Worm (Caenorhabditis elegans): ENCODE measurements around the gene T22D1.17.

Gene T22D1.17

DNA sequence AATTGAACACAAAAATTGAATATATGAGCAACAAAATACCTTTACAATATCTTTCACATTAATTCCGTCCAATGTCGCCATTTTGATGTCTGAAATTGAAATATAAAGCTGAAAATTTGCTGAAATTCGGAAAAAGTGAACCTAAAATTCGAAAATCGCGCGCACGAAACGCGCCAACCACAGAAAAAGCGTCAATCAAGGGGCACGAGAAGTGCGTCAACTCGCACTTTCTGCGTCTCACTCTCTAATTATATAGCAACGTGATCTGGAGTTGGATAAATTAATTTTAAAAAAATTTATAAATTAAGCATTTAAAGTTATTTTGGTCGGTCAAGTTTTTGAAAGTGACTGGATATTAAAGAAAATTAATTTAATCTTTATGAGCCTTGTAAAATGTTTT is 13.5 kb downstream of the T22D1.17 start, which contains the start of gene ruvb-2 (continued):
- TF ChIP-seq lin-39 (tag; optimal IDR thresholded peaks at IDR 0.05) (no peak), snpc-1.2 (GFP tag; IDR thresholded peaks at IDR 0.05) (peak; percentile 89), mes-2 (tag; optimal IDR thresholded peaks at IDR 0.05; ENCODE audit: poor library complexity, severe bottlenecking) (no peak), nhr-10 (tag; optimal IDR thresholded peaks at IDR 0.05) (no peak), Y75B8A.6 (GFP tag; IDR thresholded peaks at IDR 0.05) (no peak), F44E2.7 (GFP tag; IDR thresholded peaks at IDR 0.05) (no peak), ceh-32 (tag; optimal IDR thresholded peaks at IDR 0.05; ENCODE audit: poor library complexity) (peak; percentile 23), madf-5 (GFP tag; IDR thresholded peaks at IDR 0.05) (no peak), aly-2 (tag; optimal IDR thresholded peaks at IDR 0.05) (no peak), nhr-28 (tag; optimal IDR thresholded peaks at IDR 0.05) (peak; percentile 40), dmd-9 (GFP tag; IDR thresholded peaks at IDR 0.05) (0 out of 2 replicates have a peak, but pooled peaks have one; percentile 11), nhr-11 (tag; optimal IDR thresholded peaks at IDR 0.05) (peak; percentile 70), nhr-237 (tag; optimal IDR thresholded peaks at IDR 0.05) (no peak), F49E8.2 (tag; optimal IDR thresholded peaks at IDR 0.05; ENCODE audit: borderline replicate concordance) (peak; percentile 26), tag-97 (GFP tag; IDR thresholded peaks at IDR 0.05) (no peak), arid-1 (GFP tag; conservative IDR thresholded peaks at IDR 0.05) (peak; percentile 52; the same call in 1 of the 2 replicates), ceh-20 (GFP tag; IDR thresholded peaks at IDR 0.05) (no peak), ztf-7 (tag; optimal IDR thresholded peaks at IDR 0.05) (peak; percentile 55), ceh-82 (tag; optimal IDR thresholded peaks at IDR 0.05) (no peak), nhr-41 (GFP tag; IDR thresholded peaks at IDR 0.05) (no peak), ctbp-1 (GFP tag; IDR thresholded peaks at IDR 0.05) (peak; percentile 57; the same call in 1 of the 2 replicates), vab-7 (GFP tag; IDR thresholded peaks at IDR 0.05) (no peak), jun-1 (tag; optimal IDR thresholded peaks at IDR 0.05) (peak; percentile 11), set-16 (GFP tag; IDR thresholded peaks at IDR 0.05) (no peak), Y5F2A.4 (GFP tag; optimal IDR thresholded peaks at IDR 0.05) (no peak), F26F4.8 (GFP tag; conservative IDR thresholded peaks at IDR 0.05) (no peak), ZK546.5 (tag; optimal IDR thresholded peaks at IDR 0.05) (no peak), nhr-6 (tag; optimal IDR thresholded peaks at IDR 0.05) (peak; percentile 81), spr-1 (tag; optimal IDR thresholded peaks at IDR 0.05) (peak; percentile 38), rbr-2 (tag; optimal IDR thresholded peaks at IDR 0.05) (peak; percentile 85), dmd-6 (GFP tag; IDR thresholded peaks at IDR 0.05) (peak; percentile 70), zip-11 (GFP tag; IDR thresholded peaks at IDR 0.05) (no peak), ama-1 (optimal IDR thresholded peaks at IDR 0.05) (no peak), ZK337.2 (GFP tag; IDR thresholded peaks at IDR 0.05) (no peak), lim-7 (GFP tag; IDR thresholded peaks at IDR 0.05) (no peak), lsy-2 (tag; optimal IDR thresholded peaks at IDR 0.05) (peak; percentile 6 to 93), attf-4 (tag; optimal IDR thresholded peaks at IDR 0.05) (no peak), mdt-29 (GFP tag; IDR thresholded peaks at IDR 0.05) (no peak), ceh-28 (tag; optimal IDR thresholded peaks at IDR 0.05) (no peak), F10B5.3 (tag; optimal IDR thresholded peaks at IDR 0.05) (no peak), php-3 (GFP tag; IDR thresholded peaks at IDR 0.05) (no peak), pha-4 (GFP tag; IDR thresholded peaks at IDR 0.05) (no peak), pha-4 (tag; optimal IDR thresholded peaks at IDR 0.05) (peak; percentile 60), F37D6.2 (tag; optimal IDR thresholded peaks at IDR 0.05) (peak; percentile 66), unc-62 (GFP tag; optimal IDR thresholded peaks at IDR 0.05 in 1 of 2) (peak in 1 of 2 experiments; percentile 91), unc-62 (tag; optimal IDR thresholded peaks at IDR 0.05) (no peak), daf-19 (GFP tag; conservative IDR thresholded peaks at IDR 0.05) (no peak), lir-3 (tag; optimal IDR thresholded peaks at IDR 0.05) (no peak), madf-9 (GFP tag; conservative IDR thresholded peaks at IDR 0.05) (no peak), egl-43 (GFP tag; IDR thresholded peaks at IDR 0.05) (no peak), skn-1 (tag; optimal IDR thresholded peaks at IDR 0.05) (no peak), R02D3.7 (tag; optimal IDR thresholded peaks at IDR 0.05) (no peak), sdz-12 (GFP tag; optimal IDR thresholded peaks at IDR 0.05) (no peak)
